Fruit fly (Drosophila melanogaster) whole organism, embryonic: Measurements from ENCODE around the gene FeCH.

Experiments used
- ATbp ChIP-seq: fragments of 200-800 bp; sonication (Bioruptor generic); optimal IDR thresholded peaks from 2 replicates; lab custom pipeline; 2017; ENCODE audit warnings: missing biosample characterization, mild to moderate bottlenecking, missing genetic modification characterization, missing genetic modification reagents
- Bgb ChIP-seq: fragments of 200-800 bp; sonication (Bioruptor generic); IDR thresholded peaks from 2 replicates; pipeline ENCODE4 v1.3.6; 2022; ENCODE audit warnings: missing biosample characterization, missing genetic modification characterization; ENCODE audit not compliant: partially characterized antibody
- C15 ChIP-seq: fragments of 200-800 bp; sonication (Bioruptor generic); IDR thresholded peaks from 3 replicates; pipeline ENCODE4 v1.3.6; 2022; ENCODE audit warnings: missing biosample characterization, missing genetic modification characterization
- CG10209 ChIP-seq: fragments of 200-800 bp; sonication (Bioruptor generic); optimal IDR thresholded peaks from 3 replicates; lab custom pipeline; 2017; ENCODE audit warnings: missing biosample characterization, mild to moderate bottlenecking, missing genetic modification characterization, missing genetic modification reagents
- CG15479 ChIP-seq: fragments of 200-800 bp; sonication (Bioruptor generic); optimal IDR thresholded peaks from 3 replicates; lab custom pipeline; 2019; ENCODE audit warnings: missing biosample characterization, mild to moderate bottlenecking, missing genetic modification characterization, moderate library complexity
- CG15696 ChIP-seq: fragments of 200-800 bp; sonication (Bioruptor generic); optimal IDR thresholded peaks from 2 replicates; lab custom pipeline; 2019; ENCODE audit warnings: missing biosample characterization, mild to moderate bottlenecking, missing genetic modification characterization, moderate library complexity
- CG32772 ChIP-seq: fragments of 200-800 bp; sonication (Bioruptor generic); IDR thresholded peaks from 2 replicates; pipeline ENCODE4 v1.3.6; 2022; ENCODE audit warnings: missing biosample characterization, missing genetic modification characterization
- CG7786 ChIP-seq: fragments of 200-800 bp; sonication (Bioruptor generic); optimal IDR thresholded peaks from 2 replicates; lab custom pipeline; 2016; ENCODE audit warnings: missing biosample characterization, missing genetic modification characterization
- HLH4C ChIP-seq: fragments of 200-800 bp; sonication (Bioruptor generic); IDR thresholded peaks from 3 replicates; pipeline ENCODE4 v1.3.6; 2022; ENCODE audit warnings: missing biosample characterization, missing genetic modification characterization; ENCODE audit not compliant: partially characterized antibody
- Pdp1 ChIP-seq, 2 experiments: fragments of 200-800 bp; sonication (Bioruptor generic); optimal IDR thresholded peaks; 3 replicates each; lab custom pipeline; 2016; ENCODE audit warnings: missing biosample characterization in 2 of 2, missing genetic modification characterization in 2 of 2, mild to moderate bottlenecking in 1 of 2, moderate library complexity in 1 of 2
- ap ChIP-seq: fragments of 200-800 bp; sonication (Bioruptor generic); IDR thresholded peaks from 2 replicates; pipeline ENCODE4 v1.3.6; 2022; ENCODE audit warnings: missing biosample characterization, missing genetic modification characterization
- gsb-n ChIP-seq: fragments of 200-800 bp; sonication (Bioruptor generic); optimal IDR thresholded peaks from 3 replicates; lab custom pipeline; 2018; ENCODE audit warnings: missing biosample characterization, mild to moderate bottlenecking, missing genetic modification characterization
- lilli ChIP-seq: fragments of 200-800 bp; sonication (Bioruptor generic); optimal IDR thresholded peaks from 3 replicates; lab custom pipeline; 2016; ENCODE audit warnings: missing biosample characterization, missing genetic modification characterization
- sens ChIP-seq: fragments of 200-800 bp; sonication (Bioruptor generic); peaks from one replicate; lab custom pipeline; 2016; ENCODE audit warnings: missing biosample characterization, missing genetic modification characterization
- slbo ChIP-seq: fragments of 200-800 bp; sonication (Bioruptor generic); IDR thresholded peaks from 2 replicates; pipeline ENCODE4 v1.3.6; 2022; ENCODE audit warnings: missing biosample characterization, missing genetic modification characterization
- sug ChIP-seq: fragments of 200-800 bp; optimal IDR thresholded peaks from 2 replicates; lab custom pipeline; 2019; ENCODE audit warnings: missing biosample characterization, mild to moderate bottlenecking, missing genetic modification characterization, moderate library complexity
- vnd ChIP-seq: fragments of 200-800 bp; sonication (Bioruptor generic); IDR thresholded peaks from 3 replicates; pipeline ENCODE4 v1.3.6; 2022; ENCODE audit warnings: missing biosample characterization, missing genetic modification characterization; ENCODE audit not compliant: partially characterized antibody

Gene FeCH

DNA sequence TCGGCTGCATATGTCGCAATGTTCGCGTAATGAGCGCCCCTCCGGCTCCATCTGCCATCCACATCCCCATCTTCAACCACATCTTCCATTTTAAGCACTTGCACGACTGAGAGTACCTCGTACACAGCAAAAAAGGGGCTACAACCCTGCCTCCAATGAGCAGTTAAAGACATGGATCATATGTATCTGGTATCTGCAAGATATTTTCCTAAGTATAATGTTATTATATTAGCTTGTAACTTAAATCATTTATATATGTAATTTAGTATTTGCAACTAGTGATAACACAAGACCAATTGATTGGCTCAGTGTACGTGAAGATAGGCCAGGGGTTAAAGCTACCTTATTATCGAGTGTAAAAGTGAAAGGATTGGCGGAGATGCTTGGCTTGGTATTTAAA is 49.4 kb downstream of the FeCH start (continued):
- no peak for TF ChIP-seq C15 (GFP tag; lab: Robert Waterston, UW)
- no peak for TF ChIP-seq CG15696 (tag; lab: Kevin White, UChicago)
- TF ChIP-seq sens (GFP tag; lab: Kevin White, UChicago) = no peak
- TF ChIP-seq ap (GFP tag; lab: Robert Waterston, UW) = no peak
- TF ChIP-seq CG10209 (GFP tag; lab: Kevin White, UChicago) = no peak
- no peak for TF ChIP-seq lilli (GFP tag; lab: Kevin White, UChicago)

- TF ChIP-seq Pdp1 (GFP tag; optimal IDR thresholded peaks at IDR 0.05; lab: Kevin White, UChicago) (peak in 1 of 2 experiments; percentile 80), CG32772 (no peak), Bgb (GFP tag; lab: Robert Waterston, UW) (no peak), ATbp (no peak), sug (tag; lab: Kevin White, UChicago) (no peak), vnd (GFP tag; lab: Robert Waterston, UW) (0 out of 3 replicates have a peak, but pooled peaks have one; percentile 16), HLH4C (GFP tag; lab: Robert Waterston, UW) (no peak), CG15479 (GFP tag; lab: Kevin White, UChicago) (peak; percentile 10), CG7786 (GFP tag; lab: Kevin White, UChicago) (no peak), slbo (GFP tag; lab: Robert Waterston, UW) (no peak), gsb-n (no peak)
Observed at dm6 chr3R:31761529-31762009, 50.5 kb downstream of the FeCH start, which contains the start of gene Smvt. Gene Smvt, minus strand, starts transcription at chr3R:31761579.
